Fruit fly (Drosophila melanogaster) whole organism, prepupa: ENCODE measurements around the gene FucT6.
A peak's percentile ranks its signal among the peaks of the same experiment; 100 is the strongest.

Experiments used
- Blimp-1 ChIP-seq: fragments of 200-800 bp; sonication (Bioruptor generic); optimal IDR thresholded peaks from 3 replicates; lab custom pipeline; 2017; ENCODE audit warnings: missing biosample characterization, missing genetic modification characterization, mild to moderate bottlenecking, moderate library complexity, missing genetic modification reagents
- CG10669 ChIP-seq: fragments of 200-800 bp; sonication (Bioruptor generic); optimal IDR thresholded peaks from 3 replicates; lab custom pipeline; 2018; ENCODE audit warnings: missing biosample characterization, mild to moderate bottlenecking, missing genetic modification characterization, moderate library complexity
- CG11294 ChIP-seq: fragments of 200-800 bp; sonication (Bioruptor generic); IDR thresholded peaks from 2 replicates; pipeline ENCODE4 v1.3.6; 2022; ENCODE audit warnings: missing biosample characterization, missing genetic modification characterization
- CG11762 ChIP-seq: fragments of 200-800 bp; sonication (Bioruptor generic); optimal IDR thresholded peaks from 3 replicates; lab custom pipeline; 2016; ENCODE audit warnings: missing biosample characterization, missing genetic modification characterization; ENCODE audit not compliant: insufficient read depth
- CG11902 ChIP-seq: fragments of 200-800 bp; sonication (Bioruptor generic); optimal IDR thresholded peaks from 3 replicates; lab custom pipeline; 2016; ENCODE audit warnings: missing biosample characterization, missing genetic modification characterization
- CG15336 ChIP-seq: fragments of 200-800 bp; sonication (Bioruptor generic); IDR thresholded peaks from 2 replicates; pipeline ENCODE4 v1.3.6; 2022; ENCODE audit warnings: missing biosample characterization, missing genetic modification characterization
- CG1621 ChIP-seq: fragments of 200-800 bp; sonication (Bioruptor generic); optimal IDR thresholded peaks from 3 replicates; lab custom pipeline; 2018; ENCODE audit warnings: missing biosample characterization, mild to moderate bottlenecking, missing genetic modification characterization
- CG16779 ChIP-seq: fragments of 200-800 bp; sonication (Bioruptor generic); optimal IDR thresholded peaks from 3 replicates; lab custom pipeline; 2017; ENCODE audit warnings: missing biosample characterization, mild to moderate bottlenecking, missing genetic modification characterization
- CG3032 ChIP-seq: fragments of 200-800 bp; optimal IDR thresholded peaks from 2 replicates; lab custom pipeline; 2019; ENCODE audit warnings: missing biosample characterization, mild to moderate bottlenecking, missing genetic modification characterization, moderate library complexity
- CG31627 ChIP-seq: fragments of 200-800 bp; sonication (Bioruptor generic); optimal IDR thresholded peaks from 3 replicates; lab custom pipeline; 2016; ENCODE audit warnings: missing biosample characterization, missing genetic modification characterization
- CG32006 ChIP-seq: fragments of 200-800 bp; sonication (Bioruptor generic); optimal IDR thresholded peaks from 3 replicates; lab custom pipeline; 2017; ENCODE audit warnings: missing biosample characterization, mild to moderate bottlenecking, missing genetic modification characterization
- CG34406 ChIP-seq: fragments of 200-800 bp; sonication (Bioruptor generic); optimal IDR thresholded peaks from 3 replicates; lab custom pipeline; 2016; ENCODE audit warnings: missing biosample characterization, missing genetic modification characterization
- CG3919 ChIP-seq: fragments of 200-800 bp; sonication (Bioruptor generic); optimal IDR thresholded peaks from 3 replicates; lab custom pipeline; 2016; ENCODE audit warnings: missing biosample characterization, missing genetic modification characterization
- CG4318 ChIP-seq: fragments of 200-800 bp; sonication (Bioruptor generic); optimal IDR thresholded peaks from 3 replicates; lab custom pipeline; 2017; ENCODE audit warnings: missing biosample characterization, mild to moderate bottlenecking, missing genetic modification characterization
- CG6163 ChIP-seq: fragments of 200-800 bp; sonication (Bioruptor generic); IDR thresholded peaks from 3 replicates; pipeline ENCODE4 v1.3.6; 2022; ENCODE audit warnings: missing biosample characterization, missing genetic modification characterization
- CG6276 ChIP-seq: fragments of 200-800 bp; sonication (Bioruptor generic); optimal IDR thresholded peaks from 2 replicates; lab custom pipeline; 2017; ENCODE audit warnings: missing biosample characterization, mild to moderate bottlenecking, missing genetic modification characterization
- CG6792 ChIP-seq: fragments of 200-800 bp; sonication (Bioruptor generic); optimal IDR thresholded peaks from 3 replicates; lab custom pipeline; 2016; ENCODE audit warnings: missing biosample characterization, missing genetic modification characterization
- CG6854 ChIP-seq: fragments of 200-800 bp; sonication (Bioruptor generic); optimal IDR thresholded peaks from 2 replicates; lab custom pipeline; 2017; ENCODE audit warnings: missing biosample characterization, mild to moderate bottlenecking, missing genetic modification characterization
- CG7368 ChIP-seq: fragments of 200-800 bp; sonication (Bioruptor generic); optimal IDR thresholded peaks from 3 replicates; lab custom pipeline; 2016; ENCODE audit warnings: missing biosample characterization, missing genetic modification characterization
- CG8119 ChIP-seq: fragments of 200-800 bp; sonication (Bioruptor generic); IDR thresholded peaks from 3 replicates; pipeline ENCODE4 v1.3.6; 2022; ENCODE audit warnings: missing biosample characterization, missing genetic modification characterization
- CG8319 ChIP-seq: fragments of 200-800 bp; sonication (Bioruptor generic); optimal IDR thresholded peaks from 3 replicates; lab custom pipeline; 2016; ENCODE audit warnings: missing biosample characterization, missing genetic modification characterization
- CG8632 ChIP-seq: fragments of 200-800 bp; sonication (Bioruptor generic); optimal IDR thresholded peaks from 3 replicates; lab custom pipeline; 2016; ENCODE audit warnings: missing biosample characterization, missing genetic modification characterization
- CG9139 ChIP-seq: fragments of 200-800 bp; sonication (Bioruptor generic); optimal IDR thresholded peaks from 3 replicates; lab custom pipeline; 2017; ENCODE audit warnings: missing biosample characterization, mild to moderate bottlenecking, missing genetic modification characterization
- Eip75B ChIP-seq: fragments of 200-800 bp; sonication (Bioruptor generic); optimal IDR thresholded peaks from 3 replicates; lab custom pipeline; 2016; ENCODE audit warnings: missing biosample characterization, missing genetic modification characterization
- Eip78C ChIP-seq: fragments of 200-800 bp; sonication (Bioruptor generic); peaks from one replicate; lab custom pipeline; 2016; ENCODE audit warnings: missing biosample characterization, missing genetic modification characterization
- Eip93F ChIP-seq: fragments of 200-800 bp; sonication (Bioruptor generic); optimal IDR thresholded peaks from 2 replicates; lab custom pipeline; 2016; ENCODE audit warnings: missing biosample characterization, mild to moderate bottlenecking, missing genetic modification characterization
- Ets21C ChIP-seq: fragments of 200-800 bp; sonication (Bioruptor generic); optimal IDR thresholded peaks from 3 replicates; lab custom pipeline; 2016; ENCODE audit warnings: missing biosample characterization, missing genetic modification characterization
- Ets96B ChIP-seq: fragments of 200-800 bp; optimal IDR thresholded peaks from 2 replicates; lab custom pipeline; 2019; ENCODE audit warnings: missing biosample characterization, mild to moderate bottlenecking, missing genetic modification characterization, moderate library complexity
- Gug ChIP-seq: fragments of 200-800 bp; sonication (Bioruptor generic); IDR thresholded peaks from 2 replicates; pipeline ENCODE4 v1.3.6; 2022; ENCODE audit warnings: missing biosample characterization, missing genetic modification characterization
- Hr39 ChIP-seq: fragments of 200-800 bp; sonication (Bioruptor generic); optimal IDR thresholded peaks from 2 replicates; lab custom pipeline; 2016; ENCODE audit warnings: missing biosample characterization, missing genetic modification characterization
- Hr4 ChIP-seq: fragments of 200-800 bp; sonication (Bioruptor generic); optimal IDR thresholded peaks from 3 replicates; lab custom pipeline; 2016; ENCODE audit warnings: missing biosample characterization, missing genetic modification characterization
- Smox ChIP-seq: fragments of 200-800 bp; sonication (Bioruptor generic); optimal IDR thresholded peaks from 3 replicates; lab custom pipeline; 2016; ENCODE audit warnings: missing biosample characterization, missing genetic modification characterization
- Sox102F ChIP-seq: fragments of 200-800 bp; sonication (Bioruptor generic); optimal IDR thresholded peaks from 2 replicates; lab custom pipeline; 2016; ENCODE audit warnings: missing biosample characterization, mild to moderate bottlenecking, missing genetic modification characterization
- Sox15 ChIP-seq: fragments of 200-800 bp; sonication (Bioruptor generic); optimal IDR thresholded peaks from 3 replicates; lab custom pipeline; 2016; ENCODE audit warnings: missing biosample characterization, missing genetic modification characterization
- achi ChIP-seq: fragments of 200-800 bp; sonication (Bioruptor generic); optimal IDR thresholded peaks from 3 replicates; lab custom pipeline; 2016; ENCODE audit warnings: missing biosample characterization, missing genetic modification characterization
- cyc ChIP-seq: fragments of 200-800 bp; sonication (Bioruptor generic); optimal IDR thresholded peaks from 3 replicates; lab custom pipeline; 2016; ENCODE audit warnings: missing biosample characterization, missing genetic modification characterization
- dac ChIP-seq: fragments of 200-800 bp; sonication (Bioruptor generic); optimal IDR thresholded peaks from 2 replicates; lab custom pipeline; 2017; ENCODE audit warnings: missing biosample characterization, mild to moderate bottlenecking, missing genetic modification characterization
- eg ChIP-seq: fragments of 200-800 bp; sonication (Bioruptor generic); IDR thresholded peaks from 3 replicates; pipeline ENCODE4 v1.3.6; 2022; ENCODE audit warnings: missing biosample characterization, missing genetic modification characterization
- esn ChIP-seq: fragments of 200-800 bp; sonication (Bioruptor generic); optimal IDR thresholded peaks from 2 replicates; lab custom pipeline; 2016; ENCODE audit warnings: missing biosample characterization, mild to moderate bottlenecking, missing genetic modification characterization, moderate library complexity
- fd59A ChIP-seq: fragments of 200-800 bp; sonication (Bioruptor generic); optimal IDR thresholded peaks from 2 replicates; lab custom pipeline; 2017; ENCODE audit warnings: missing biosample characterization, mild to moderate bottlenecking, missing genetic modification characterization, missing genetic modification reagents
- fd85E ChIP-seq: fragments of 200-800 bp; sonication (Bioruptor generic); optimal IDR thresholded peaks from 3 replicates; lab custom pipeline; 2016; ENCODE audit warnings: missing biosample characterization, missing genetic modification characterization
- fkh ChIP-seq: fragments of 200-800 bp; sonication (Bioruptor generic); optimal IDR thresholded peaks from 3 replicates; lab custom pipeline; 2017; ENCODE audit warnings: missing biosample characterization, mild to moderate bottlenecking, missing genetic modification characterization, moderate library complexity
- lz ChIP-seq: fragments of 200-800 bp; sonication (Bioruptor generic); optimal IDR thresholded peaks from 3 replicates; lab custom pipeline; 2016; ENCODE audit warnings: missing biosample characterization, missing genetic modification characterization
- pdm3 ChIP-seq: fragments of 200-800 bp; sonication (Bioruptor generic); optimal IDR thresholded peaks from 3 replicates; lab custom pipeline; 2016; ENCODE audit warnings: missing biosample characterization, missing genetic modification characterization
- salr ChIP-seq, 2 experiments: fragments of 200-800 bp; sonication (Bioruptor generic); optimal IDR thresholded peaks; 3 replicates each; lab custom pipeline; 2016 to 2018; ENCODE audit warnings: missing biosample characterization in 2 of 2, missing genetic modification characterization in 2 of 2, mild to moderate bottlenecking in 1 of 2
- spab ChIP-seq: fragments of 200-800 bp; sonication (Bioruptor generic); optimal IDR thresholded peaks from 2 replicates; lab custom pipeline; 2017; ENCODE audit warnings: missing biosample characterization, mild to moderate bottlenecking, missing genetic modification characterization, missing genetic modification reagents
- ss ChIP-seq, 2 experiments: fragments of 200-800 bp; sonication (Bioruptor generic); optimal IDR thresholded peaks; 2 replicates in 1 of 2; 3 replicates in 1 of 2; lab custom pipeline; 2017 to 2018; ENCODE audit warnings: mild to moderate bottlenecking in 2 of 2, missing biosample characterization in 2 of 2, missing genetic modification characterization in 2 of 2, moderate library complexity in 1 of 2
- svp ChIP-seq: fragments of 200-800 bp; sonication (Bioruptor generic); peaks from one replicate; lab custom pipeline; 2016; ENCODE audit warnings: missing biosample characterization, missing genetic modification characterization
- topi ChIP-seq: fragments of 200-800 bp; sonication (Bioruptor generic); optimal IDR thresholded peaks from 3 replicates; lab custom pipeline; 2016; ENCODE audit warnings: missing biosample characterization, missing genetic modification characterization

The FucT6 gene

DNA sequence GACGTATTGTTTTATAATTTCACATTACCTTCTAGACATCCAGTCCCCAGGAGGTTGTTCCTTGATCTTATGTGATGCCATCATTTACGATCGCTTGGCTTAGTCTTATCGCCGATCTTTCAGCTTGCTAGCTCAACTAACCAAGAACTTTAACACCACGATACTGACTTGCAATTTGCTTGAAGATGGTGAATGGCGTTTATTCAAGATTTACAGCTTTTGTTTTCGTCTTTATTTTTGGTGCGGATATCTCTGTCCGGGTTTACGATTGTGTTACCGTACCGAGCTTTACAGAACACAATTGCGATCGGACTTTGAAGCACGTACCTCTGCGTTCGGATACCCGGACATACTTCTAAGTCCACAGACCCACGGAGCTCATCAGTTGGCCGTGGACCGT is 14.2 kb upstream of the FucT6 start, which contains the start of gene CG15221:
TSS of gene CG15221 (plus strand) at position 301 of the 400 bp plus-strand sequence.
- no peak for TF ChIP-seq Eip93F
- no peak for TF ChIP-seq CG9139 (GFP tag; lab: Kevin White, UChicago)
- no peak for TF ChIP-seq Ets21C (GFP tag; lab: Kevin White, UChicago)
- no peak for TF ChIP-seq fkh (GFP tag; lab: Kevin White, UChicago)
- no peak for TF ChIP-seq CG7368 (GFP tag; lab: Kevin White, UChicago)
- TF ChIP-seq CG11762 (GFP tag; lab: Kevin White, UChicago): no peak
- no peak for TF ChIP-seq CG3032
- TF ChIP-seq salr (GFP tag; optimal IDR thresholded peaks at IDR 0.05; lab: Kevin White, UChicago): no peak
- TF ChIP-seq CG6854 (GFP tag; lab: Kevin White, UChicago): no peak
- TF ChIP-seq CG1621: no peak
- TF ChIP-seq topi: no peak
- no peak for TF ChIP-seq Blimp-1 (GFP tag; lab: Kevin White, UChicago)
- TF ChIP-seq CG6276 (GFP tag; lab: Kevin White, UChicago): no peak

DNA sequence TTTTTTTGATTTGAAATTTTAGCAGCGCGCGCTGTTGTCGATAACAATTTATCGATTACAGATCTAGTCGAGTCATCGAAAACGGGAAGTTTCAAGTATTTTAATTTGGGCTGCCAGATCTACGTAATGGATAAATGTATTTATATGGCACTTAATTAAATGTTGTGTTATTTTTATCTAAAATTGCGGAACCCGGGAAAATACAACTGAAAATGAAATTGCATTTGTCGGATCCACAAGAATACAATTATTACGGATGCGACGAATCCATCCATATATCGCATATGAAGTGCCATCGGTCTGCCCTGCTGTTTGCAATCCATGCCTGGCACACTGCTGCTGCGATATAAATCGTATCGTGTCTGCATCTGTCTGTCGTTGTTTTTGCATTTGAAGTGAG is 10.4 kb upstream of the FucT6 start, which contains the start of gene Tango10:
TSS of gene Tango10 (plus strand) at position 108 of the 400 bp plus-strand sequence.
- TF ChIP-seq Blimp-1 (GFP tag; lab: Kevin White, UChicago) (no peak), CG8119 (GFP tag; lab: Robert Waterston, UW) (no peak), CG4318 (GFP tag; lab: Kevin White, UChicago) (no peak), CG6792 (GFP tag; lab: Kevin White, UChicago) (peak; percentile 19), Eip75B (GFP tag; lab: Kevin White, UChicago) (peak; percentile 27), Smox (GFP tag; lab: Kevin White, UChicago) (no peak), CG32006 (no peak), CG7368 (GFP tag; lab: Kevin White, UChicago) (peak; percentile 56), CG3919 (GFP tag; lab: Kevin White, UChicago) (peak; percentile 55), Sox15 (peak; percentile 16), topi (peak; percentile 60), Hr4 (GFP tag; lab: Kevin White, UChicago) (no peak), CG11762 (GFP tag; lab: Kevin White, UChicago) (no peak), fd85E (GFP tag; lab: Kevin White, UChicago) (no peak), eg (peak; percentile 47), CG8319 (GFP tag; lab: Kevin White, UChicago) (no peak), Hr39 (GFP tag; lab: Kevin White, UChicago) (peak; percentile 71), CG11902 (GFP tag; lab: Kevin White, UChicago) (peak; percentile 47), CG11294 (GFP tag; lab: Robert Waterston, UW) (no peak), CG8632 (no peak), ss (GFP tag; optimal IDR thresholded peaks at IDR 0.05; lab: Kevin White, UChicago) (no peak), Ets96B (tag; lab: Kevin White, UChicago) (peak; percentile 32), dac (GFP tag; lab: Kevin White, UChicago) (no peak), fd59A (GFP tag; lab: Kevin White, UChicago) (no peak), CG6163 (GFP tag; lab: Robert Waterston, UW) (peak; percentile 39; the same call in 1 of the 3 replicates), lz (GFP tag; lab: Kevin White, UChicago) (peak; percentile 37), achi (peak; percentile 43), CG34406 (GFP tag; lab: Kevin White, UChicago) (no peak), CG9139 (GFP tag; lab: Kevin White, UChicago) (no peak), spab (no peak), CG15336 (no peak), Sox102F (GFP tag; lab: Kevin White, UChicago) (no peak), Ets21C (GFP tag; lab: Kevin White, UChicago) (peak; percentile 53), CG31627 (peak; percentile 70), cyc (peak; percentile 52), pdm3 (GFP tag; lab: Kevin White, UChicago) (no peak), CG10669 (no peak), CG3032 (peak; percentile 34), esn (GFP tag; lab: Kevin White, UChicago) (peak; percentile 62), CG6854 (GFP tag; lab: Kevin White, UChicago) (no peak), Eip78C (GFP tag; lab: Kevin White, UChicago) (peak; percentile 41), Gug (GFP tag; lab: Robert Waterston, UW) (no peak), CG1621 (no peak), svp (no peak), CG16779 (no peak)
